Worm (Caenorhabditis elegans) whole organism, young adult: ENCODE results near the gene F54D10.5.

ENCODE experiments used
- F49E8.2 ChIP-seq: sonication (generic microtip); optimal IDR thresholded peaks from 3 replicates; lab custom pipeline; 2017; ENCODE audit warnings: missing genetic modification characterization, mild to moderate bottlenecking, missing compliant biosample characterization, antibody characterized with exemption, moderate library complexity; ENCODE audit not compliant: insufficient read depth
- aptf-3 ChIP-seq: fragments of 200-800 bp; sonication (Bioruptor generic); IDR thresholded peaks from 2 replicates; pipeline ENCODE4 v1.3.6; 2022; ENCODE audit warnings: missing genetic modification characterization, missing compliant biosample characterization
- fkh-3 ChIP-seq: sonication (generic microtip); optimal IDR thresholded peaks from 2 replicates; lab custom pipeline; 2016; ENCODE audit warnings: mild to moderate bottlenecking, missing genetic modification characterization, missing compliant biosample characterization
- him-1 ChIP-seq: sonication (generic microtip); optimal IDR thresholded peaks from 2 replicates; lab custom pipeline; 2016; ENCODE audit warnings: missing genotype, missing genetic modification reagents, missing genetic modification characterization, missing compliant biosample characterization
- hmg-20 ChIP-seq: fragments of 200-800 bp; sonication (Bioruptor generic); IDR thresholded peaks from 2 replicates; pipeline ENCODE4 v1.3.6; 2022; ENCODE audit warnings: missing genetic modification reagents, missing genetic modification characterization, missing compliant biosample characterization
- hsf-1 ChIP-seq: fragments of 200-800 bp; sonication (Bioruptor generic); IDR thresholded peaks from 2 replicates; pipeline ENCODE4 v1.3.6; 2022; ENCODE audit warnings: missing genetic modification reagents, missing genetic modification characterization, missing compliant biosample characterization
- lir-1 ChIP-seq: fragments of 200-800 bp; sonication (Bioruptor generic); conservative IDR thresholded peaks from 2 replicates; pipeline ENCODE4 v1.3.6; 2022; ENCODE audit warnings: missing genetic modification reagents, missing genetic modification characterization, missing compliant biosample characterization
- nhr-90 ChIP-seq: sonication (generic microtip); optimal IDR thresholded peaks from 2 replicates; lab custom pipeline; 2016; ENCODE audit warnings: missing genotype, mild to moderate bottlenecking, missing genetic modification characterization, missing compliant biosample characterization
- sea-2 ChIP-seq: fragments of 200-800 bp; sonication (Bioruptor generic); IDR thresholded peaks from 2 replicates; pipeline ENCODE4 v1.3.6; 2022; ENCODE audit warnings: missing genetic modification characterization, missing compliant biosample characterization
- snpc-4 ChIP-seq, 5 experiments: fragments of 150-350 bp in 1 of 5; sonication (generic microtip) in 4 of 5; optimal IDR thresholded peaks; 2 replicates each; lab custom pipeline; 2014 to 2018; ENCODE audit warnings: missing genetic modification characterization in 5 of 5, missing biosample characterization in 3 of 5, antibody characterized with exemption in 2 of 5, mild to moderate bottlenecking in 2 of 5, missing compliant biosample characterization in 2 of 5, missing genotype in 2 of 5, moderate library complexity in 2 of 5, missing genetic modification reagents in 1 of 5
- unc-130 ChIP-seq: sonication (generic microtip); optimal IDR thresholded peaks from 2 replicates; lab custom pipeline; 2016; ENCODE audit warnings: missing genetic modification reagents, missing genetic modification characterization, missing compliant biosample characterization
- ztf-26 ChIP-seq: sonication (generic microtip); optimal IDR thresholded peaks from 2 replicates; lab custom pipeline; 2017; ENCODE audit warnings: missing genetic modification characterization, missing compliant biosample characterization

- TF ChIP-seq sea-2 (GFP tag; lab: Robert Waterston, UW) = no peak
- TF ChIP-seq unc-130 (GFP tag; lab: Kevin White, UChicago) = no peak
- no peak for TF ChIP-seq nhr-90 (tag; lab: Kevin White, UChicago)
- TF ChIP-seq ztf-26 (tag; lab: Kevin White, UChicago) = no peak
- no peak for TF ChIP-seq lir-1
- no peak for TF ChIP-seq hsf-1 (GFP tag; lab: Robert Waterston, UW)
- no peak for TF ChIP-seq F49E8.2 (tag; lab: Kevin White, UChicago)
- TF ChIP-seq hmg-20 = no peak
- no peak for TF ChIP-seq snpc-4 (GFP tag; optimal IDR thresholded peaks at IDR 0.05; lab: Kevin White, UChicago)
- TF ChIP-seq snpc-4 (tag; optimal IDR thresholded peaks at IDR 0.05; lab: Kevin White, UChicago) = no peak
- TF ChIP-seq him-1 (tag; lab: Kevin White, UChicago) = no peak
- no peak for TF ChIP-seq fkh-3 (tag; lab: Kevin White, UChicago)
- TF ChIP-seq aptf-3 (GFP tag; lab: Robert Waterston, UW) = no peak
These were observed 13.3 kb upstream of the F54D10.5 start, which contains the start of gene F54D10.7 for ce11 chrII:3821248-3821647.
